Worm (Caenorhabditis elegans) whole organism, L4 larva: Measurements from ENCODE around the gene M02B7.2.

ENCODE experiments used
- F10B5.3 ChIP-seq: sonication (generic microtip); optimal IDR thresholded peaks from 2 replicates; lab custom pipeline; 2016; ENCODE audit warnings: mild to moderate bottlenecking, missing genetic modification characterization, missing compliant biosample characterization
- F49E8.2 ChIP-seq: sonication (generic microtip); optimal IDR thresholded peaks from 2 replicates; lab custom pipeline; 2016; ENCODE audit warnings: missing compliant biosample characterization, mild to moderate bottlenecking, missing genetic modification characterization, borderline replicate concordance
- R02D3.7 ChIP-seq: fragments of 150-350 bp; sonication (generic microtip); optimal IDR thresholded peaks from 3 replicates; lab custom pipeline; 2014; ENCODE audit warnings: missing biosample characterization, missing genetic modification characterization
- Y5F2A.4 ChIP-seq: fragments of 200-800 bp; sonication (Bioruptor generic); optimal IDR thresholded peaks from 2 replicates; lab custom pipeline; 2018; ENCODE audit warnings: mild to moderate bottlenecking, missing genetic modification characterization, missing compliant biosample characterization
- aly-2 ChIP-seq: sonication (generic microtip); optimal IDR thresholded peaks from 2 replicates; lab custom pipeline; 2018; ENCODE audit warnings: missing biosample characterization, missing genetic modification characterization
- daf-16 ChIP-seq, 3 experiments: sonication (generic microtip); optimal IDR thresholded peaks; 2 replicates each; lab custom pipeline; 2016 to 2017; ENCODE audit warnings: missing genetic modification characterization in 3 of 3, missing genetic modification reagents in 3 of 3, mild to moderate bottlenecking in 2 of 3, missing compliant biosample characterization in 2 of 3, missing biosample characterization in 1 of 3, moderate library complexity in 1 of 3
- dmd-6 ChIP-seq: fragments of 200-800 bp; sonication (Bioruptor generic); IDR thresholded peaks from 2 replicates; pipeline ENCODE4 v1.3.6; 2022; ENCODE audit warnings: missing genetic modification reagents, missing genetic modification characterization, missing compliant biosample characterization
- dmd-8 ChIP-seq: fragments of 200-800 bp; sonication (Bioruptor generic); IDR thresholded peaks from 2 replicates; pipeline ENCODE4 v1.3.6; 2022; ENCODE audit warnings: missing genetic modification characterization, missing compliant biosample characterization
- dpl-1 ChIP-seq: fragments of 150-350 bp; optimal IDR thresholded peaks from 2 replicates; lab custom pipeline; 2014; ENCODE audit warnings: missing biosample characterization, missing genetic modification reagents, missing genetic modification characterization
- dve-1 ChIP-seq: sonication (generic microtip); optimal IDR thresholded peaks from 2 replicates; lab custom pipeline; 2017; ENCODE audit warnings: antibody characterized with exemption, mild to moderate bottlenecking, missing genetic modification characterization, missing compliant biosample characterization; ENCODE audit not compliant: insufficient read depth
- egl-27 ChIP-seq: sonication (generic microtip); optimal IDR thresholded peaks from 3 replicates; lab custom pipeline; 2017; ENCODE audit warnings: missing biosample characterization, missing genetic modification reagents, missing genetic modification characterization
- fos-1 ChIP-seq: fragments of 150-350 bp; optimal IDR thresholded peaks from 2 replicates; lab custom pipeline; 2014; ENCODE audit warnings: missing biosample characterization, missing genetic modification characterization
- gei-8 ChIP-seq: fragments of 200-800 bp; sonication (Bioruptor generic); optimal IDR thresholded peaks from 2 replicates; lab custom pipeline; 2018; ENCODE audit warnings: mild to moderate bottlenecking, missing genetic modification characterization, missing compliant biosample characterization
- hlh-11 ChIP-seq: fragments of 200-800 bp; sonication (Bioruptor generic); optimal IDR thresholded peaks from 2 replicates; lab custom pipeline; 2018; ENCODE audit warnings: mild to moderate bottlenecking, missing genetic modification characterization, missing compliant biosample characterization
- hlh-30 ChIP-seq: sonication (generic microtip); optimal IDR thresholded peaks from 2 replicates; lab custom pipeline; 2017; ENCODE audit warnings: antibody characterized with exemption, mild to moderate bottlenecking, missing genetic modification characterization, missing compliant biosample characterization; ENCODE audit not compliant: insufficient read depth
- lin-29 ChIP-seq: fragments of 200-800 bp; sonication (Bioruptor generic); IDR thresholded peaks from 2 replicates; pipeline ENCODE4 v1.3.6; 2022; ENCODE audit warnings: missing genetic modification reagents, missing genetic modification characterization, missing compliant biosample characterization
- lin-38 ChIP-seq: fragments of 200-800 bp; sonication (Bioruptor generic); IDR thresholded peaks from 2 replicates; pipeline ENCODE4 v1.3.6; 2022; ENCODE audit warnings: missing genetic modification reagents, missing genetic modification characterization, missing compliant biosample characterization
- lsy-2 ChIP-seq, 2 experiments: fragments of 150-350 bp in 1 of 2; sonication (generic microtip) in 1 of 2; optimal IDR thresholded peaks; 2 replicates each; lab custom pipeline; 2014 to 2017; ENCODE audit warnings: missing biosample characterization in 2 of 2, missing genetic modification characterization in 2 of 2
- madf-5 ChIP-seq, 2 experiments: fragments of 200-800 bp; sonication (Bioruptor generic); IDR thresholded peaks; 2 replicates each; pipeline ENCODE4 v1.3.6; 2022; ENCODE audit warnings: missing compliant biosample characterization in 2 of 2, missing genetic modification characterization in 2 of 2
- madf-9 ChIP-seq: fragments of 200-800 bp; sonication (Bioruptor generic); conservative IDR thresholded peaks from 2 replicates; pipeline ENCODE4 v1.3.6; 2022; ENCODE audit warnings: missing genetic modification reagents, missing genetic modification characterization, missing compliant biosample characterization
- mdl-1 ChIP-seq, 2 experiments: fragments of 150-350 bp in 1 of 2; sonication (generic microtip) in 1 of 2; optimal IDR thresholded peaks; 2 replicates each; lab custom pipeline; 2014 to 2017; ENCODE audit warnings: missing biosample characterization in 2 of 2, missing genetic modification characterization in 2 of 2
- mdt-29 ChIP-seq: fragments of 200-800 bp; sonication (Bioruptor generic); IDR thresholded peaks from 2 replicates; pipeline ENCODE4 v1.3.6; 2022; ENCODE audit warnings: missing genetic modification reagents, missing genetic modification characterization, missing compliant biosample characterization
- mep-1 ChIP-seq: fragments of 150-350 bp; sonication (generic microtip); optimal IDR thresholded peaks from 3 replicates; lab custom pipeline; 2014; ENCODE audit warnings: missing biosample characterization, missing genetic modification characterization
- mes-2 ChIP-seq: sonication (generic microtip); optimal IDR thresholded peaks from 2 replicates; lab custom pipeline; 2016; ENCODE audit warnings: missing genotype, mild to moderate bottlenecking, missing genetic modification characterization, missing compliant biosample characterization; ENCODE audit not compliant: poor library complexity, severe bottlenecking
- mxl-2 ChIP-seq: fragments of 200-800 bp; sonication (Bioruptor generic); conservative IDR thresholded peaks from 2 replicates; pipeline ENCODE4 v1.3.6; 2022; ENCODE audit warnings: missing genetic modification reagents, missing genetic modification characterization, missing compliant biosample characterization
- nhr-10 ChIP-seq: fragments of 150-350 bp; optimal IDR thresholded peaks from 2 replicates; lab custom pipeline; 2014; ENCODE audit warnings: missing biosample characterization, missing genetic modification characterization
- nhr-111 ChIP-seq: fragments of 200-800 bp; sonication (Bioruptor generic); optimal IDR thresholded peaks from 2 replicates; lab custom pipeline; 2018; ENCODE audit warnings: mild to moderate bottlenecking, missing genetic modification characterization, missing compliant biosample characterization
- nhr-25 ChIP-seq: sonication (generic microtip); optimal IDR thresholded peaks from 2 replicates; lab custom pipeline; 2017; ENCODE audit warnings: missing genetic modification characterization, mild to moderate bottlenecking, missing compliant biosample characterization, antibody characterized with exemption, moderate library complexity, borderline replicate concordance; ENCODE audit not compliant: insufficient read depth
- nhr-28 ChIP-seq: fragments of 150-350 bp; optimal IDR thresholded peaks from 2 replicates; lab custom pipeline; 2014; ENCODE audit warnings: missing biosample characterization, missing genetic modification characterization
- nhr-41 ChIP-seq: fragments of 200-800 bp; sonication (Bioruptor generic); IDR thresholded peaks from 2 replicates; pipeline ENCODE4 v1.3.6; 2022; ENCODE audit warnings: missing genetic modification reagents, missing genetic modification characterization, missing compliant biosample characterization
- nhr-42 ChIP-seq: fragments of 200-800 bp; sonication (Bioruptor generic); IDR thresholded peaks from 2 replicates; pipeline ENCODE4 v1.3.6; 2022; ENCODE audit warnings: missing genetic modification characterization, missing compliant biosample characterization
- pqm-1 ChIP-seq: sonication (generic microtip); optimal IDR thresholded peaks from 2 replicates; lab custom pipeline; 2017; ENCODE audit warnings: missing biosample characterization, missing genetic modification characterization
- sdz-12 ChIP-seq: fragments of 200-800 bp; sonication (Bioruptor generic); optimal IDR thresholded peaks from 2 replicates; lab custom pipeline; 2018; ENCODE audit warnings: mild to moderate bottlenecking, missing genetic modification characterization, missing compliant biosample characterization
- set-16 ChIP-seq: fragments of 200-800 bp; sonication (Bioruptor generic); IDR thresholded peaks from 2 replicates; pipeline ENCODE4 v1.3.6; 2022; ENCODE audit warnings: missing genetic modification reagents, missing genetic modification characterization, missing compliant biosample characterization
- snpc-1.2 ChIP-seq: fragments of 200-800 bp; sonication (Bioruptor generic); IDR thresholded peaks from 2 replicates; pipeline ENCODE4 v1.3.6; 2022; ENCODE audit warnings: missing genetic modification reagents, missing genetic modification characterization, missing compliant biosample characterization
- snpc-4 ChIP-seq: fragments of 150-350 bp; optimal IDR thresholded peaks from 2 replicates; lab custom pipeline; 2014; ENCODE audit warnings: missing biosample characterization, missing genetic modification characterization
- spr-1 ChIP-seq: sonication (generic microtip); optimal IDR thresholded peaks from 2 replicates; lab custom pipeline; 2016; ENCODE audit warnings: mild to moderate bottlenecking, missing genetic modification characterization, missing compliant biosample characterization
- spr-3 ChIP-seq: fragments of 200-800 bp; sonication (Bioruptor generic); optimal IDR thresholded peaks from 2 replicates; lab custom pipeline; 2018; ENCODE audit warnings: mild to moderate bottlenecking, missing genetic modification characterization, missing compliant biosample characterization
- unc-130 ChIP-seq: sonication (generic microtip); optimal IDR thresholded peaks from 2 replicates; lab custom pipeline; 2016; ENCODE audit warnings: missing genetic modification reagents, missing genetic modification characterization, missing compliant biosample characterization
- unc-39 ChIP-seq: sonication (generic microtip); optimal IDR thresholded peaks from 2 replicates; lab custom pipeline; 2017; ENCODE audit warnings: missing biosample characterization, missing genetic modification characterization
- unc-62 ChIP-seq, 3 experiments: fragments of 150-350 bp in 1 of 3; sonication (generic microtip); optimal IDR thresholded peaks in 2 of 3; peaks in 1 of 3; 1 replicate in 1 of 3; 2 replicates in 2 of 3; lab custom pipeline; 2014 to 2017; ENCODE audit warnings: missing biosample characterization in 3 of 3, missing genetic modification characterization in 3 of 3, missing genetic modification reagents in 3 of 3, missing genotype in 1 of 3
- zfp-2 ChIP-seq: sonication (generic microtip); optimal IDR thresholded peaks from 2 replicates; lab custom pipeline; 2016; ENCODE audit warnings: mild to moderate bottlenecking, missing genetic modification characterization, missing compliant biosample characterization
- ztf-11 ChIP-seq: fragments of 150-350 bp; optimal IDR thresholded peaks from 2 replicates; lab custom pipeline; 2014; ENCODE audit warnings: missing biosample characterization, missing genetic modification characterization
- ztf-7 ChIP-seq: fragments of 150-350 bp; optimal IDR thresholded peaks from 2 replicates; lab custom pipeline; 2014; ENCODE audit warnings: missing biosample characterization, missing genetic modification characterization

M02B7.2 gene

ce11 chrIV:3812812-3813211 lies 9.4 kb downstream of the M02B7.2 start:
- TF ChIP-seq set-16 (GFP tag; lab: Robert Waterston, UW) (peak; percentile 78), mxl-2 (no peak), F10B5.3 (no peak), sdz-12 (GFP tag; lab: Kevin White, UChicago) (no peak), spr-1 (tag; lab: Kevin White, UChicago) (no peak), R02D3.7 (tag; lab: Kevin White, UChicago) (no peak), ztf-7 (tag; lab: Kevin White, UChicago) (no peak)

DNA sequence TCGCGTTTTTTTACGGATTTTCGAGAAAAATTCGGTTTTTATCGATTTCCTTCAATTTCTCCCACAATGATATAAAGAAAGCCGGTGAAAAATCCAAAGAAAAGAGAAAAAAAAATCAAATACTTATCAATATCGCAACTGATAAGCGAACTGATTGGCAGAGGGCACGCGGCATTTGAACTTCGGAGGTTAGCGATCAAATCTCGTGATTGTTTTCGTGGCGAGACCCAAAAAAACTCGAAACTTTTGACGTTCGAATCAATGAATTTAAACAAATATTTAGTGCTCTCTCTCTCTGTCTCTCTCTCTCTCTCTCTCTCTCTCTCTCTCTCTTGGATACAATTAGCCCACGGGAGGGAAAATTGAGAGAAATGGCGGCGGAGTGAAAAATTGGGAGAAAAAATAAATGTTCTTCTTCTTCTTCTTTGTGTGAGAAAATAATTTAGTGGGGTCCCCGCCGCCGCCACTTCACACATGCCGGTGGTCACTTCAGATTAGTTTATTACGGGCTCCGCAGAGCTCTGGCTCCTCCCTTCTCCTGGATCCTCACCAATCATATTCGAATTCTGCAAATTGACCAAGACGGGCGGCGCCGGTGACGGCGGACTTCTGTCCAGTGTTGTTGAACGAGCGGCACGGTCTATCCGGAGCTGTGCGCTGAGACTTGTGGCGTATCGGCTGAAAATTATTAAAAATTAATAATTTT lies 11.3 kb downstream of the M02B7.2 start:
- TF ChIP-seq hlh-11 (tag; lab: Kevin White, UChicago) (peak; percentile 43), lsy-2 (tag; optimal IDR thresholded peaks at IDR 0.05; lab: Kevin White, UChicago) (peak in 1 of 2 experiments; percentile 19), mep-1 (tag; lab: Kevin White, UChicago) (peak; percentile 0), nhr-41 (GFP tag; lab: Robert Waterston, UW) (peak; percentile 71; the same call in 1 of the 2 replicates), mdl-1 (tag; optimal IDR thresholded peaks at IDR 0.05; lab: Kevin White, UChicago) (peak in 1 of 2 experiments; percentile 4), daf-16 (GFP tag; optimal IDR thresholded peaks at IDR 0.05; lab: Kevin White, UChicago) (no peak), daf-16 (tag; optimal IDR thresholded peaks at IDR 0.05; lab: Kevin White, UChicago) (peak; percentile 47), egl-27 (no peak), F49E8.2 (tag; lab: Kevin White, UChicago) (no peak), snpc-4 (tag; lab: Kevin White, UChicago) (no peak), hlh-30 (tag; lab: Kevin White, UChicago) (peak; percentile 62), set-16 (GFP tag; lab: Robert Waterston, UW) (peak; percentile 53), aly-2 (tag; lab: Kevin White, UChicago) (no peak), pqm-1 (tag; lab: Kevin White, UChicago) (peak; percentile 43), nhr-28 (peak; percentile 55), mxl-2 (no peak), mdt-29 (GFP tag; lab: Robert Waterston, UW) (no peak), dmd-6 (peak; percentile 49; the same call in 1 of the 2 replicates), gei-8 (GFP tag; lab: Kevin White, UChicago) (no peak), lin-29 (GFP tag; lab: Robert Waterston, UW) (no peak), nhr-25 (tag; lab: Kevin White, UChicago) (no peak), dve-1 (tag; lab: Kevin White, UChicago) (peak; percentile 54)

DNA sequence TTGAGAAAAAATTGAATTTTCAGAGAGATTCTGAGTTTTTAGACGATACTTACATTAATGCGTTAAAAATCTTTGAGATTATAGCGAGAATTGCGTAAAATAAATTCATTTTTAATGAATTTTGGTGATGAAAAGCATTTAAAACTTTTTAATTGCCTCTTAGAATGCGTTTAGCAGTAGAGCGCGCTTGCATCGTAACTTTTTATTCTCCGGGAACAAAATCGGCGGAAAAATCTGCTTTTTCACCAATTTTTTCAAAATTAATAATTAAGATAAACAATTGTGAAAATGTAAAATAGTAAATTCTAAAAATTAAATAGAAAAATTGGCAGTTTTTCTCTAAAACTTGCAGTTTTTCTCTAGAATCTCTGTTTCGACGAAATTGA lies 11.9 kb downstream of the M02B7.2 start:
- TF ChIP-seq spr-3 (no peak), lin-38 (GFP tag; lab: Robert Waterston, UW) (peak; percentile 81), fos-1 (tag; lab: Kevin White, UChicago) (no peak), zfp-2 (no peak), madf-5 (GFP tag; IDR thresholded peaks at IDR 0.05; lab: Robert Waterston, UW) (no peak), dpl-1 (GFP tag; lab: Kevin White, UChicago) (no peak), mes-2 (tag; lab: Kevin White, UChicago) (no peak), unc-39 (tag; lab: Kevin White, UChicago) (no peak), madf-9 (GFP tag; lab: Robert Waterston, UW) (no peak), nhr-10 (tag; lab: Kevin White, UChicago) (no peak), ztf-11 (tag; lab: Kevin White, UChicago) (no peak), nhr-42 (no peak), nhr-28 (no peak), snpc-1.2 (GFP tag; lab: Robert Waterston, UW) (no peak), unc-62 (GFP tag; optimal IDR thresholded peaks at IDR 0.05 in 1 of 2; lab: Kevin White, UChicago) (peak in 1 of 2 experiments; percentile 39), unc-62 (tag; optimal IDR thresholded peaks at IDR 0.05; lab: Kevin White, UChicago) (no peak), gei-8 (GFP tag; lab: Kevin White, UChicago) (no peak), Y5F2A.4 (GFP tag; lab: Kevin White, UChicago) (no peak), dmd-8 (GFP tag; lab: Robert Waterston, UW) (no peak), nhr-111 (no peak), unc-130 (GFP tag; lab: Kevin White, UChicago) (peak; percentile 9), set-16 (GFP tag; lab: Robert Waterston, UW) (0 out of 2 replicates have a peak, but pooled peaks have one; percentile 0)
